Worm (Caenorhabditis elegans) whole organism, mixed stage, embryonic: Measurements from ENCODE around the gene fipr-1.

Experiments used
- ceh-43 ChIP-seq: fragments of 200-800 bp; sonication (Bioruptor generic); optimal IDR thresholded peaks from 2 replicates; lab custom pipeline; 2018; ENCODE audit warnings: mild to moderate bottlenecking, missing genetic modification characterization, moderate library complexity, missing compliant biosample characterization
- ceh-83 ChIP-seq: fragments of 200-800 bp; sonication (Bioruptor generic); optimal IDR thresholded peaks from 2 replicates; lab custom pipeline; 2018; ENCODE audit warnings: mild to moderate bottlenecking, missing genetic modification characterization, missing compliant biosample characterization
- ces-1 ChIP-seq: fragments of 150-350 bp; optimal IDR thresholded peaks from 2 replicates; lab custom pipeline; 2014; ENCODE audit warnings: missing biosample characterization, missing genetic modification reagents, missing genetic modification characterization
- drap-1 ChIP-seq: fragments of 200-800 bp; sonication (Bioruptor generic); optimal IDR thresholded peaks from 3 replicates; lab custom pipeline; 2018; ENCODE audit warnings: mild to moderate bottlenecking, missing genetic modification characterization, missing compliant biosample characterization
- elt-3 ChIP-seq: fragments of 150-350 bp; optimal IDR thresholded peaks from 2 replicates; lab custom pipeline; 2014; ENCODE audit warnings: missing biosample characterization, missing genetic modification characterization
- flh-1 ChIP-seq: fragments of 200-800 bp; sonication (Bioruptor generic); optimal IDR thresholded peaks from 2 replicates; lab custom pipeline; 2018; ENCODE audit warnings: mild to moderate bottlenecking, missing genetic modification characterization, moderate library complexity, missing compliant biosample characterization
- hlh-1 ChIP-seq: fragments of 150-350 bp; optimal IDR thresholded peaks from 2 replicates; lab custom pipeline; 2014; ENCODE audit warnings: missing biosample characterization, missing genetic modification reagents, missing genetic modification characterization
- lin-13 ChIP-seq: fragments of 150-350 bp; optimal IDR thresholded peaks from 2 replicates; lab custom pipeline; 2014; ENCODE audit warnings: missing biosample characterization, missing genetic modification characterization
- lin-32 ChIP-seq: fragments of 200-800 bp; sonication (Bioruptor generic); optimal IDR thresholded peaks from 2 replicates; lab custom pipeline; 2018; ENCODE audit warnings: mild to moderate bottlenecking, missing genetic modification characterization, missing compliant biosample characterization
- lsy-2 ChIP-seq: fragments of 150-350 bp; optimal IDR thresholded peaks from 2 replicates; lab custom pipeline; 2014; ENCODE audit warnings: missing biosample characterization, missing genetic modification characterization
- mab-5 ChIP-seq: fragments of 150-350 bp; optimal IDR thresholded peaks from 2 replicates; lab custom pipeline; 2014; ENCODE audit warnings: missing biosample characterization, missing genetic modification characterization
- mep-1 ChIP-seq: fragments of 150-350 bp; optimal IDR thresholded peaks from 2 replicates; lab custom pipeline; 2017; ENCODE audit warnings: missing biosample characterization, missing genetic modification reagents, missing genetic modification characterization, inconsistent platforms
- nhr-12 ChIP-seq: fragments of 150-350 bp; optimal IDR thresholded peaks from 2 replicates; lab custom pipeline; 2014; ENCODE audit warnings: missing biosample characterization, missing genetic modification characterization
- nhr-237 ChIP-seq: fragments of 150-350 bp; optimal IDR thresholded peaks from 2 replicates; lab custom pipeline; 2014; ENCODE audit warnings: missing biosample characterization, missing genetic modification characterization
- nhr-28 ChIP-seq: fragments of 150-350 bp; optimal IDR thresholded peaks from 2 replicates; lab custom pipeline; 2014; ENCODE audit warnings: missing biosample characterization, missing genetic modification characterization
- nhr-76 ChIP-seq: sonication (generic microtip); optimal IDR thresholded peaks from 2 replicates; lab custom pipeline; 2017; ENCODE audit warnings: missing biosample characterization, missing genetic modification characterization
- sem-2 ChIP-seq: fragments of 200-800 bp; sonication (Bioruptor generic); optimal IDR thresholded peaks from 2 replicates; lab custom pipeline; 2018; ENCODE audit warnings: mild to moderate bottlenecking, missing genetic modification characterization, missing compliant biosample characterization
- snpc-4 ChIP-seq: fragments of 150-350 bp; optimal IDR thresholded peaks from 2 replicates; lab custom pipeline; 2014; ENCODE audit warnings: missing biosample characterization, missing genetic modification characterization
- sptf-1 ChIP-seq: sonication (generic microtip); optimal IDR thresholded peaks from 2 replicates; lab custom pipeline; 2017; ENCODE audit warnings: mild to moderate bottlenecking, missing genetic modification characterization, moderate library complexity, missing compliant biosample characterization
- tbx-8 ChIP-seq: fragments of 200-800 bp; sonication (Bioruptor generic); optimal IDR thresholded peaks from 2 replicates; lab custom pipeline; 2018; ENCODE audit warnings: mild to moderate bottlenecking, missing genetic modification characterization, moderate library complexity, missing compliant biosample characterization
- unc-120 ChIP-seq: sonication (generic microtip); optimal IDR thresholded peaks from 2 replicates; lab custom pipeline; 2017; ENCODE audit warnings: missing genetic modification characterization, missing compliant biosample characterization; ENCODE audit not compliant: poor library complexity, severe bottlenecking
- unc-39 ChIP-seq: fragments of 150-350 bp; optimal IDR thresholded peaks from 2 replicates; lab custom pipeline; 2014; ENCODE audit warnings: missing biosample characterization, missing genetic modification characterization
- unc-62 ChIP-seq: fragments of 150-350 bp; optimal IDR thresholded peaks from 2 replicates; lab custom pipeline; 2014; ENCODE audit warnings: missing biosample characterization, missing genetic modification reagents, missing genetic modification characterization
- zip-8 ChIP-seq: fragments of 150-350 bp; optimal IDR thresholded peaks from 2 replicates; lab custom pipeline; 2014; ENCODE audit warnings: missing biosample characterization, missing genetic modification characterization
- ztf-11 ChIP-seq: fragments of 150-350 bp; optimal IDR thresholded peaks from 2 replicates; lab custom pipeline; 2014; ENCODE audit warnings: missing biosample characterization, missing genetic modification characterization

Gene fipr-1

DNA sequence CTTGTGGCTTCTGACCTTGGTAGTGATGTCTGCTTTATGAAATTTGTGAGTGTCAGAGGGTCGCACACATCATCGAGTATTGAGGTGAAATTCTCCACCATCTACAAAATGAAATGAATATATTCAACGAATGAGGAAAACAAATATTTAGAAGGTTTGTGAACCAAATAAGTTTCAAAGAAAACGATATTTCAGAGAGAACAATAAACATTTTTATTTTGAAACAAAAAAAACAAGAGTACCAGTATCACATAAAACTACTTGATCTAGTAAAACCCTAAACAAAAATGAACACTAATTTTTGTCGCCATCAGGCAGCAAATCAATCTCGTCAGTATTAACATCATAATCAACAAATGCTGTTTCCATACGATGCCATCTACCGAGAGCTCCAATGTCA, 44.5 kb downstream of the fipr-1 start, which contains the start of gene R04F11.3:
Gene R04F11.3, minus strand, starts transcription at position 101 of the 400 bp plus-strand sequence.
- no peak for TF ChIP-seq mab-5 (tag; lab: Kevin White, UChicago)
- no peak for TF ChIP-seq sptf-1 (tag; lab: Kevin White, UChicago)
- TF ChIP-seq drap-1 (GFP tag; lab: Kevin White, UChicago): no peak
- TF ChIP-seq, all 35 proteins: peak for 0

DNA sequence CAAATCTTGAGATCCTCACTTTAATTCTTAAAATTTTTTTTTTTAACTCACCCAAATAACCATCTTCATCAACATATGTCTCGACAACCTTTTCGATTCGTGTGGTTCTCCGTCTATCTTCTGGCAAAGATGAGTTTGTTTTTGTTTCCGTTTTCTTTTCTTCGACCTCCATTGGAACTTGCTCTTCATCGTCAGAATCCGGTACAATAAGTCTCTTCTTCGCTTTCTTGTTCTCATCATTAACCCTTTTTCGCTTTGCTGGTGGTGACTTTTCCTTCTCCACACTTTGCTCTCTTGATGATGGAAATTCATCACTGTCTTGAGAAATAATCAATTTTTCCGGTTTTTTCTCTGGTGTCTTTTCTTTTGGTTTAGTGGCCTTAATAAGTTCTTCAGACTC, 45.5 kb downstream of the fipr-1 start:
- no peak for TF ChIP-seq nhr-12 (tag; lab: Kevin White, UChicago)
- TF ChIP-seq hlh-1 (tag; lab: Kevin White, UChicago): no peak
- TF ChIP-seq ceh-43 (GFP tag; lab: Kevin White, UChicago): no peak
- TF ChIP-seq flh-1: no peak
- no peak for TF ChIP-seq snpc-4
- no peak for TF ChIP-seq unc-120
- TF ChIP-seq mep-1 (tag; lab: Kevin White, UChicago): no peak
- TF ChIP-seq unc-39: no peak
- no peak for TF ChIP-seq elt-3 (tag; lab: Kevin White, UChicago)
- TF ChIP-seq nhr-76 (tag; lab: Kevin White, UChicago): no peak
- TF ChIP-seq zip-8 (tag; lab: Kevin White, UChicago): no peak
- TF ChIP-seq lsy-2: no peak
- TF ChIP-seq sptf-1 (tag; lab: Kevin White, UChicago): no peak
- no peak for TF ChIP-seq unc-62 (GFP tag; lab: Kevin White, UChicago)
- TF ChIP-seq ceh-83 (GFP tag; lab: Kevin White, UChicago): no peak
- TF ChIP-seq lin-32 (GFP tag; lab: Kevin White, UChicago): no peak
- TF ChIP-seq ztf-11 (tag; lab: Kevin White, UChicago): no peak
- TF ChIP-seq nhr-237 (tag; lab: Kevin White, UChicago): no peak
- no peak for TF ChIP-seq mab-5 (tag; lab: Kevin White, UChicago)
- TF ChIP-seq lin-13 (tag; lab: Kevin White, UChicago): no peak

DNA sequence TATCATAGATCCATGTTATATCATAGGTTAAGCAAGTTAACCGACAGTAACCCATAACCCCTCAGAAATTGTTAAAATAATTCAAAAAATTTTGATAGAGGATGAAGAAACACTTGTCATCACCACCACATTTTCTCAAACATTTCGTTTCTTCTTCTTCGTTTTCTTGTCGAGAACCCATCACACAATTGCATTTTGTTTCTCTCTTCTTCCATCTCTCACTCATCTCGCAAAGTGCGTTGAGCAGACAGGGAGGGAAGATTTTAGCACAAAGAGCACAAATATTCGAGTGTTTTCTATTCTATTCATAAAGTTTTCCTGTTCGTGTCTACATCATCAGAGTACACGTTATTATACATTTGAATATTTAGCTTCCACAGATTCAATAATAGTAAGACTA, 47.1 kb downstream of the fipr-1 start:
- TF ChIP-seq tbx-8 (GFP tag; lab: Kevin White, UChicago) (no peak), hlh-1 (tag; lab: Kevin White, UChicago) (peak; percentile 15), ces-1 (GFP tag; lab: Kevin White, UChicago) (peak; percentile 84), nhr-28 (tag; lab: Kevin White, UChicago) (no peak), nhr-76 (tag; lab: Kevin White, UChicago) (no peak), drap-1 (GFP tag; lab: Kevin White, UChicago) (no peak), sptf-1 (tag; lab: Kevin White, UChicago) (no peak), ztf-11 (tag; lab: Kevin White, UChicago) (no peak), lin-13 (tag; lab: Kevin White, UChicago) (no peak), unc-62 (GFP tag; lab: Kevin White, UChicago) (peak; percentile 18), sem-2 (GFP tag; lab: Kevin White, UChicago) (no peak)
